Worm (Caenorhabditis elegans): ENCODE results near the gene faah-3.

ce11 chrIV:924323-924932 lies 21.0 kb downstream of the faah-3 start, which contains the start of gene lgc-30:
- TF ChIP-seq ama-1 (optimal IDR thresholded peaks at IDR 0.05) (no peak), tra-4 (tag; optimal IDR thresholded peaks at IDR 0.05) (no peak), tbx-37 (GFP tag; conservative IDR thresholded peaks at IDR 0.05) (no peak), flt-1 (GFP tag; IDR thresholded peaks at IDR 0.05) (no peak), aly-1 (tag; optimal IDR thresholded peaks at IDR 0.05) (no peak), ceh-13 (GFP tag; optimal IDR thresholded peaks at IDR 0.05) (no peak), hnd-1 (tag; optimal IDR thresholded peaks at IDR 0.05) (no peak), sea-1 (GFP tag; conservative IDR thresholded peaks at IDR 0.05) (no peak), B0310.2 (tag; optimal IDR thresholded peaks at IDR 0.05) (no peak), pes-1 (GFP tag; IDR thresholded peaks at IDR 0.05) (no peak)

Measured in whole organism, early embryonic.